Worm (Caenorhabditis elegans) whole organism, young adult: ENCODE measurements around the gene Y48B6A.5.
A peak's percentile ranks its signal among the peaks of the same experiment; 100 is the strongest.

ENCODE experiments used
- B0019.2 ChIP-seq: fragments of 200-800 bp; sonication (Bioruptor generic); conservative IDR thresholded peaks from 2 replicates; pipeline ENCODE4 v1.3.6; 2022; ENCODE audit warnings: missing genetic modification reagents, missing genetic modification characterization, missing compliant biosample characterization
- B0035.1 ChIP-seq: sonication (generic microtip); optimal IDR thresholded peaks from 2 replicates; lab custom pipeline; 2016; ENCODE audit warnings: missing genetic modification characterization, mild to moderate bottlenecking, missing compliant biosample characterization, missing genotype, missing genetic modification reagents
- F10E7.11 ChIP-seq: sonication (generic microtip); optimal IDR thresholded peaks from 2 replicates; lab custom pipeline; 2017; ENCODE audit warnings: mild to moderate bottlenecking, missing genetic modification characterization, moderate library complexity, missing compliant biosample characterization
- F52B5.7 ChIP-seq: sonication (generic microtip); optimal IDR thresholded peaks from 2 replicates; lab custom pipeline; 2016; ENCODE audit warnings: mild to moderate bottlenecking, missing genetic modification characterization, missing compliant biosample characterization
- F55B11.4 ChIP-seq: sonication (generic microtip); optimal IDR thresholded peaks from 2 replicates; lab custom pipeline; 2016; ENCODE audit warnings: missing compliant biosample characterization, missing genetic modification characterization, borderline replicate concordance; ENCODE audit not compliant: insufficient read depth
- F57C9.4 ChIP-seq: sonication (generic microtip); optimal IDR thresholded peaks from 2 replicates; lab custom pipeline; 2017; ENCODE audit warnings: mild to moderate bottlenecking, missing genetic modification characterization, missing compliant biosample characterization
- akir-1 ChIP-seq: fragments of 200-800 bp; sonication (Bioruptor generic); optimal IDR thresholded peaks from 2 replicates; lab custom pipeline; 2018; ENCODE audit warnings: mild to moderate bottlenecking, missing genetic modification characterization, moderate library complexity, missing compliant biosample characterization
- aptf-3 ChIP-seq: fragments of 200-800 bp; sonication (Bioruptor generic); IDR thresholded peaks from 2 replicates; pipeline ENCODE4 v1.3.6; 2022; ENCODE audit warnings: missing genetic modification characterization, missing compliant biosample characterization
- attf-3 ChIP-seq: fragments of 200-800 bp; sonication (Bioruptor generic); conservative IDR thresholded peaks from 2 replicates; pipeline ENCODE4 v1.3.6; 2022; ENCODE audit warnings: missing genetic modification reagents, missing genetic modification characterization, missing compliant biosample characterization
- cebp-1 ChIP-seq, 2 experiments: fragments of 200-800 bp in 1 of 2; sonication (Bioruptor generic) in 1 of 2; sonication (generic microtip) in 1 of 2; IDR thresholded peaks in 1 of 2; optimal IDR thresholded peaks in 1 of 2; 2 replicates each; pipeline versions ENCODE4 v1.3.6 to Lab custom; 2017 to 2022; ENCODE audit warnings: missing compliant biosample characterization in 2 of 2, missing genetic modification characterization in 2 of 2, mild to moderate bottlenecking in 1 of 2, missing genetic modification reagents in 1 of 2, moderate library complexity in 1 of 2
- ceh-79 ChIP-seq: sonication (generic microtip); optimal IDR thresholded peaks from 2 replicates; lab custom pipeline; 2017; ENCODE audit warnings: mild to moderate bottlenecking, missing genetic modification characterization, missing compliant biosample characterization
- ceh-91 ChIP-seq: fragments of 200-800 bp; sonication (Bioruptor generic); IDR thresholded peaks from 2 replicates; pipeline ENCODE4 v1.3.6; 2022; ENCODE audit warnings: missing genetic modification reagents, missing genetic modification characterization, missing compliant biosample characterization
- egrh-3 ChIP-seq: fragments of 200-800 bp; sonication (Bioruptor generic); IDR thresholded peaks from 2 replicates; pipeline ENCODE4 v1.3.6; 2022; ENCODE audit warnings: missing genetic modification reagents, missing genetic modification characterization, missing compliant biosample characterization
- fkh-3 ChIP-seq: sonication (generic microtip); optimal IDR thresholded peaks from 2 replicates; lab custom pipeline; 2016; ENCODE audit warnings: mild to moderate bottlenecking, missing genetic modification characterization, missing compliant biosample characterization
- hmg-20 ChIP-seq: fragments of 200-800 bp; sonication (Bioruptor generic); IDR thresholded peaks from 2 replicates; pipeline ENCODE4 v1.3.6; 2022; ENCODE audit warnings: missing genetic modification reagents, missing genetic modification characterization, missing compliant biosample characterization
- hsf-1 ChIP-seq: fragments of 200-800 bp; sonication (Bioruptor generic); IDR thresholded peaks from 2 replicates; pipeline ENCODE4 v1.3.6; 2022; ENCODE audit warnings: missing genetic modification reagents, missing genetic modification characterization, missing compliant biosample characterization
- let-526 ChIP-seq: fragments of 200-800 bp; sonication (Bioruptor generic); IDR thresholded peaks from 2 replicates; pipeline ENCODE4 v1.3.6; 2022; ENCODE audit warnings: missing genetic modification reagents, missing genetic modification characterization, missing compliant biosample characterization
- lin-26 ChIP-seq: fragments of 200-800 bp; sonication (Bioruptor generic); IDR thresholded peaks from 2 replicates; pipeline ENCODE4 v1.3.6; 2022; ENCODE audit warnings: missing genetic modification reagents, missing genetic modification characterization, missing compliant biosample characterization
- lir-1 ChIP-seq: fragments of 200-800 bp; sonication (Bioruptor generic); conservative IDR thresholded peaks from 2 replicates; pipeline ENCODE4 v1.3.6; 2022; ENCODE audit warnings: missing genetic modification reagents, missing genetic modification characterization, missing compliant biosample characterization
- lsy-27 ChIP-seq: sonication (generic microtip); optimal IDR thresholded peaks from 2 replicates; lab custom pipeline; 2017; ENCODE audit warnings: missing genetic modification characterization, mild to moderate bottlenecking, missing compliant biosample characterization, antibody characterized with exemption, missing genotype, borderline replicate concordance; ENCODE audit not compliant: insufficient read depth
- mxl-1 ChIP-seq: sonication (generic microtip); optimal IDR thresholded peaks from 2 replicates; lab custom pipeline; 2016; ENCODE audit warnings: missing genetic modification characterization, missing compliant biosample characterization
- nfyb-1 ChIP-seq: fragments of 200-800 bp; sonication (Bioruptor generic); IDR thresholded peaks from 2 replicates; pipeline ENCODE4 v1.3.6; 2022; ENCODE audit warnings: missing genetic modification reagents, missing genetic modification characterization, missing compliant biosample characterization
- nhr-120 ChIP-seq: fragments of 200-800 bp; sonication (Bioruptor generic); IDR thresholded peaks from 2 replicates; pipeline ENCODE4 v1.3.6; 2022; ENCODE audit warnings: missing genetic modification characterization, missing compliant biosample characterization
- rcor-1 ChIP-seq: fragments of 200-800 bp; sonication (Bioruptor generic); IDR thresholded peaks from 2 replicates; pipeline ENCODE4 v1.3.6; 2022; ENCODE audit warnings: missing genetic modification reagents, missing genetic modification characterization, missing compliant biosample characterization
- repo-1 ChIP-seq: sonication (generic microtip); optimal IDR thresholded peaks from 2 replicates; lab custom pipeline; 2017; ENCODE audit warnings: mild to moderate bottlenecking, missing genetic modification characterization, missing compliant biosample characterization
- rpc-1 ChIP-seq, 2 experiments: fragments of 150-350 bp in 1 of 2; sonication (generic microtip) in 1 of 2; optimal IDR thresholded peaks; 2 replicates each; lab custom pipeline; 2014 to 2018; ENCODE audit warnings: missing biosample characterization in 1 of 2, missing genetic modification characterization in 1 of 2, missing genetic modification reagents in 1 of 2, missing genotype in 1 of 2
- sea-2 ChIP-seq: fragments of 200-800 bp; sonication (Bioruptor generic); IDR thresholded peaks from 2 replicates; pipeline ENCODE4 v1.3.6; 2022; ENCODE audit warnings: missing genetic modification characterization, missing compliant biosample characterization
- snpc-3.4 ChIP-seq: sonication (generic microtip); optimal IDR thresholded peaks from 2 replicates; lab custom pipeline; 2017; ENCODE audit warnings: missing genetic modification characterization, mild to moderate bottlenecking, missing compliant biosample characterization, antibody characterized with exemption, moderate library complexity, missing genotype, missing genetic modification reagents
- unc-130 ChIP-seq: sonication (generic microtip); optimal IDR thresholded peaks from 2 replicates; lab custom pipeline; 2016; ENCODE audit warnings: missing genetic modification reagents, missing genetic modification characterization, missing compliant biosample characterization
- xnd-1 ChIP-seq: sonication (generic microtip); optimal IDR thresholded peaks from 2 replicates; lab custom pipeline; 2016; ENCODE audit warnings: missing genotype, missing genetic modification reagents, missing genetic modification characterization, missing compliant biosample characterization
- zfh-2 ChIP-seq: fragments of 200-800 bp; sonication (Bioruptor generic); conservative IDR thresholded peaks from 2 replicates; pipeline ENCODE4 v1.3.6; 2022; ENCODE audit warnings: missing genetic modification reagents, missing genetic modification characterization, missing compliant biosample characterization
- ztf-18 ChIP-seq: sonication (generic microtip); optimal IDR thresholded peaks from 2 replicates; lab custom pipeline; 2016; ENCODE audit warnings: missing genotype, mild to moderate bottlenecking, missing genetic modification characterization, missing compliant biosample characterization
- ztf-26 ChIP-seq: sonication (generic microtip); optimal IDR thresholded peaks from 2 replicates; lab custom pipeline; 2017; ENCODE audit warnings: missing genetic modification characterization, missing compliant biosample characterization

Gene Y48B6A.5

ce11 chrII:14176642-14177041 lies 1.6 kb upstream of the Y48B6A.5 start:
- no peak for TF ChIP-seq snpc-3.4 (tag; lab: Kevin White, UChicago)
- TF ChIP-seq mxl-1 (tag; lab: Kevin White, UChicago): no peak
- TF ChIP-seq B0019.2 (GFP tag; lab: Robert Waterston, UW): no peak
- TF ChIP-seq zfh-2 (GFP tag; lab: Robert Waterston, UW): peak; percentile 50; the same call in 1 of the 2 replicates
- TF ChIP-seq, all 124 proteins: peak for 1

ce11 chrII:14173176-14173575 lies 1.8 kb downstream of the Y48B6A.5 start:
- TF ChIP-seq lir-1: no peak
- no peak for TF ChIP-seq F55B11.4 (tag; lab: Kevin White, UChicago)
- no peak for TF ChIP-seq unc-130 (GFP tag; lab: Kevin White, UChicago)
- TF ChIP-seq sea-2 (GFP tag; lab: Robert Waterston, UW): no peak
- no peak for TF ChIP-seq hsf-1 (GFP tag; lab: Robert Waterston, UW)
- TF ChIP-seq ceh-91 (GFP tag; lab: Robert Waterston, UW): no peak
- TF ChIP-seq attf-3 (GFP tag; lab: Robert Waterston, UW): no peak
- TF ChIP-seq F52B5.7 (tag; lab: Kevin White, UChicago): no peak
- no peak for TF ChIP-seq B0035.1 (tag; lab: Kevin White, UChicago)
- TF ChIP-seq repo-1: no peak
- TF ChIP-seq aptf-3 (GFP tag; lab: Robert Waterston, UW): no peak
- no peak for TF ChIP-seq let-526
- no peak for TF ChIP-seq lin-26 (GFP tag; lab: Robert Waterston, UW)
- TF ChIP-seq rcor-1: no peak
- TF ChIP-seq akir-1 (GFP tag; lab: Kevin White, UChicago): no peak
- TF ChIP-seq fkh-3: no peak

ce11 chrII:14171558-14171957 lies 3.4 kb downstream of the Y48B6A.5 start, which contains the start of gene eat-2:
eat-2 (minus strand) TSS chrII:14171658.
- no peak for TF ChIP-seq F57C9.4 (tag; lab: Kevin White, UChicago)
- no peak for TF ChIP-seq B0019.2 (GFP tag; lab: Robert Waterston, UW)
- no peak for TF ChIP-seq ztf-18 (tag; lab: Kevin White, UChicago)
- TF ChIP-seq ztf-26 (tag; lab: Kevin White, UChicago): no peak
- no peak for TF ChIP-seq ceh-91 (GFP tag; lab: Robert Waterston, UW)
- TF ChIP-seq lsy-27 (tag; lab: Kevin White, UChicago): no peak
- no peak for TF ChIP-seq hmg-20 (GFP tag; lab: Robert Waterston, UW)
- TF ChIP-seq ceh-79 (tag; lab: Kevin White, UChicago): no peak
- TF ChIP-seq akir-1 (GFP tag; lab: Kevin White, UChicago): no peak
- no peak for TF ChIP-seq rpc-1 (optimal IDR thresholded peaks at IDR 0.05; lab: Kevin White, UChicago)
- no peak for TF ChIP-seq rpc-1 (tag; optimal IDR thresholded peaks at IDR 0.05; lab: Kevin White, UChicago)

- TF ChIP-seq F10E7.11 (tag; lab: Kevin White, UChicago) (no peak), egrh-3 (GFP tag; lab: Robert Waterston, UW) (peak; percentile 81), xnd-1 (tag; lab: Kevin White, UChicago) (no peak), cebp-1 (GFP tag; IDR thresholded peaks at IDR 0.05; lab: Robert Waterston, UW) (0 out of 2 replicates have a peak, but pooled peaks have one; percentile 20), cebp-1 (tag; optimal IDR thresholded peaks at IDR 0.05; lab: Kevin White, UChicago) (no peak), nhr-120 (GFP tag; lab: Robert Waterston, UW) (no peak), zfh-2 (GFP tag; lab: Robert Waterston, UW) (peak; percentile 78), nfyb-1 (GFP tag; lab: Robert Waterston, UW) (no peak)
Measured at ce11 chrII:14165430-14165929, 9.5 kb downstream of the Y48B6A.5 start.
